Fruit fly (Drosophila melanogaster) whole organism, adult: ENCODE measurements around the gene endos.

Experiments
- CG12768 ChIP-seq: fragments of 200-800 bp; sonication (Bioruptor generic); optimal IDR thresholded peaks from 2 replicates; lab custom pipeline; 2017; ENCODE audit warnings: missing biosample characterization, missing genetic modification characterization, mild to moderate bottlenecking, moderate library complexity, missing genetic modification reagents
- CG1620 ChIP-seq: fragments of 200-800 bp; sonication (Bioruptor generic); optimal IDR thresholded peaks from 2 replicates; lab custom pipeline; 2016; ENCODE audit warnings: missing biosample characterization, missing genetic modification characterization
- Hr96 ChIP-seq: fragments of 200-800 bp; sonication (Bioruptor generic); optimal IDR thresholded peaks from 2 replicates; lab custom pipeline; 2016; ENCODE audit warnings: missing biosample characterization, missing genetic modification characterization
- bab1 ChIP-seq: fragments of 200-800 bp; sonication (Bioruptor generic); optimal IDR thresholded peaks from 3 replicates; lab custom pipeline; 2019; ENCODE audit warnings: missing biosample characterization, mild to moderate bottlenecking, missing genetic modification characterization, moderate library complexity
- kay ChIP-seq: fragments of 200-800 bp; sonication (Bioruptor generic); peaks from one replicate; lab custom pipeline; 2016; ENCODE audit warnings: missing biosample characterization, missing genetic modification characterization, borderline replicate concordance
- ovo ChIP-seq: fragments of 200-800 bp; sonication (Bioruptor generic); optimal IDR thresholded peaks from 2 replicates; lab custom pipeline; 2016; ENCODE audit warnings: missing biosample characterization, missing genetic modification characterization
- pad ChIP-seq: fragments of 200-800 bp; sonication (Bioruptor generic); optimal IDR thresholded peaks from 3 replicates; lab custom pipeline; 2017; ENCODE audit warnings: missing biosample characterization, missing genetic modification characterization, mild to moderate bottlenecking, moderate library complexity, missing genetic modification reagents
- tj ChIP-seq: fragments of 200-800 bp; sonication (Bioruptor generic); optimal IDR thresholded peaks from 3 replicates; lab custom pipeline; 2017; ENCODE audit warnings: missing biosample characterization, mild to moderate bottlenecking, missing genetic modification characterization, moderate library complexity
- toe ChIP-seq: fragments of 200-800 bp; sonication (Bioruptor generic); optimal IDR thresholded peaks from 2 replicates; lab custom pipeline; 2016; ENCODE audit warnings: missing biosample characterization, missing genetic modification characterization

dm6 chr3L:14028485-14029384 is 2.8 kb downstream of the endos start, which contains the start of gene Ptip:
- TF ChIP-seq CG12768 (GFP tag; lab: Kevin White, UChicago): peak; percentile 20
- TF ChIP-seq CG1620 (GFP tag; lab: Kevin White, UChicago): peak; percentile 12
- no peak for TF ChIP-seq toe (GFP tag; lab: Kevin White, UChicago)
- no peak for TF ChIP-seq ovo
- TF ChIP-seq bab1 (GFP tag; lab: Kevin White, UChicago): peak; percentile 52
- TF ChIP-seq pad (GFP tag; lab: Kevin White, UChicago): no peak
- TF ChIP-seq kay (GFP tag; lab: Kevin White, UChicago): no peak
- peak; percentile 27 for TF ChIP-seq tj
- no peak for TF ChIP-seq Hr96 (GFP tag; lab: Kevin White, UChicago)
